Fruit fly (Drosophila melanogaster): ENCODE measurements around the gene Ubr3.

The Ubr3 gene

dm6 chrX:7891596-7892538, 43.8 kb upstream of the Ubr3 start, which contains the start of gene Nek2:
Nek2 (minus strand) TSS chrX:7891646.
- no peak for TF ChIP-seq dsf (GFP tag; optimal IDR thresholded peaks at IDR 0.05; ENCODE audit: borderline replicate concordance)
- TF ChIP-seq N (GFP tag; optimal IDR thresholded peaks at IDR 0.05) = no peak
- TF ChIP-seq CG9705 (GFP tag; optimal IDR thresholded peaks at IDR 0.05) = no peak
- TF ChIP-seq foxo (GFP tag; optimal IDR thresholded peaks at IDR 0.05) = peak in 1 of 2 experiments; percentile 37
- TF ChIP-seq GATAd (GFP tag; optimal IDR thresholded peaks at IDR 0.05) = no peak
- TF ChIP-seq Jra (GFP tag; optimal IDR thresholded peaks at IDR 0.05) = no peak
- no peak for TF ChIP-seq Rel (GFP tag; optimal IDR thresholded peaks at IDR 0.05)
- no peak for TF ChIP-seq Rel (tag; optimal IDR thresholded peaks at IDR 0.05)
- TF ChIP-seq Sp1 (GFP tag; optimal IDR thresholded peaks at IDR 0.05) = peak; percentile 49
- TF ChIP-seq sv (GFP tag; optimal IDR thresholded peaks at IDR 0.05) = no peak
- TF ChIP-seq CG32264 (GFP tag; optimal IDR thresholded peaks at IDR 0.05) = no peak
- no peak for TF ChIP-seq Dfd (GFP tag; optimal IDR thresholded peaks at IDR 0.05)
- peak; percentile 76 for TF ChIP-seq Myc (optimal IDR thresholded peaks at IDR 0.05)
- TF ChIP-seq tai (GFP tag; optimal IDR thresholded peaks at IDR 0.05) = no peak
- TF ChIP-seq dl (GFP tag; optimal IDR thresholded peaks at IDR 0.05; ENCODE audit: insufficient read depth in 1 of 2, partially characterized antibody in 2 of 2) = peak; percentile 13 to 46
- peak; percentile 24 for TF ChIP-seq h (GFP tag; optimal IDR thresholded peaks at IDR 0.05)
- TF ChIP-seq HLH106 (tag; optimal IDR thresholded peaks at IDR 0.05) = peak; percentile 51
- peak; percentile 75 for TF ChIP-seq woc (GFP tag; optimal IDR thresholded peaks at IDR 0.05)
- no peak for TF ChIP-seq Mio (GFP tag; optimal IDR thresholded peaks at IDR 0.05)
- TF ChIP-seq OdsH (GFP tag; optimal IDR thresholded peaks at IDR 0.05) = peak; percentile 42
- no peak for TF ChIP-seq brk (GFP tag; optimal IDR thresholded peaks at IDR 0.05)
- no peak for TF ChIP-seq Dif (GFP tag; optimal IDR thresholded peaks at IDR 0.05; ENCODE audit: partially characterized antibody)
- peak; percentile 23 for TF ChIP-seq psq (GFP tag; optimal IDR thresholded peaks at IDR 0.05)
- no peak for TF ChIP-seq pan (optimal IDR thresholded peaks at IDR 0.05)
- TF ChIP-seq sage (GFP tag; optimal IDR thresholded peaks at IDR 0.05) = no peak
- no peak for TF ChIP-seq Hr83 (GFP tag; optimal IDR thresholded peaks at IDR 0.05; ENCODE audit: poor library complexity, severe bottlenecking)
- TF ChIP-seq fru (GFP tag; optimal IDR thresholded peaks at IDR 0.05) = peak; percentile 15
- no peak for TF ChIP-seq br (GFP tag; optimal IDR thresholded peaks at IDR 0.05)
- TF ChIP-seq Abd-B (GFP tag; optimal IDR thresholded peaks at IDR 0.05) = no peak

- peak; percentile 62 for TF ChIP-seq rgr (GFP tag; optimal IDR thresholded peaks at IDR 0.05)
- no peak for TF ChIP-seq woc (GFP tag; optimal IDR thresholded peaks at IDR 0.05)
- no peak for TF ChIP-seq lola (GFP tag; optimal IDR thresholded peaks at IDR 0.05)
- peak; percentile 12 for TF ChIP-seq psq (GFP tag; optimal IDR thresholded peaks at IDR 0.05)
- no peak for TF ChIP-seq CrebA (GFP tag; optimal IDR thresholded peaks at IDR 0.05; ENCODE audit: borderline replicate concordance)
- no peak for TF ChIP-seq Rel (GFP tag; optimal IDR thresholded peaks at IDR 0.05)
- no peak for TF ChIP-seq Rel (tag; optimal IDR thresholded peaks at IDR 0.05)
- peak in 1 of 2 experiments; percentile 71 for TF ChIP-seq foxo (GFP tag; optimal IDR thresholded peaks at IDR 0.05)
- no peak for TF ChIP-seq Myc (optimal IDR thresholded peaks at IDR 0.05)
- TF ChIP-seq usp (GFP tag; optimal IDR thresholded peaks at IDR 0.05) = no peak
- peak; percentile 63 for TF ChIP-seq ey (GFP tag; optimal IDR thresholded peaks at IDR 0.05)
- no peak for TF ChIP-seq Dfd (GFP tag; optimal IDR thresholded peaks at IDR 0.05)
- TF ChIP-seq br (GFP tag; optimal IDR thresholded peaks at IDR 0.05) = peak; percentile 39
- TF ChIP-seq h (GFP tag; optimal IDR thresholded peaks at IDR 0.05) = peak; percentile 59
- peak; percentile 58 for TF ChIP-seq HLH106 (tag; optimal IDR thresholded peaks at IDR 0.05)
- peak; percentile 38 for TF ChIP-seq Hnf4 (GFP tag; optimal IDR thresholded peaks at IDR 0.05)
- TF ChIP-seq Sp1 (GFP tag; optimal IDR thresholded peaks at IDR 0.05) = peak; percentile 62
- TF ChIP-seq OdsH (GFP tag; optimal IDR thresholded peaks at IDR 0.05) = peak; percentile 52
- TF ChIP-seq N (GFP tag; optimal IDR thresholded peaks at IDR 0.05) = no peak
- TF ChIP-seq Vsx2 (GFP tag; optimal IDR thresholded peaks at IDR 0.05; ENCODE audit: partially characterized antibody) = no peak
- peak; percentile 17 for TF ChIP-seq dmrt93B (GFP tag; optimal IDR thresholded peaks at IDR 0.05)
- TF ChIP-seq fru (GFP tag; optimal IDR thresholded peaks at IDR 0.05) = peak; percentile 68
Measured at dm6 chrX:7892539-7892899, 43.2 kb upstream of the Ubr3 start.

All from whole organism, wandering third instar larva.